Worm (Caenorhabditis elegans) whole organism, late embryonic: ENCODE data around the gene K07G6.1.

Source experiments
- C08G9.2 ChIP-seq: sonication (generic microtip); optimal IDR thresholded peaks from 2 replicates; lab custom pipeline; 2016; ENCODE audit warnings: mild to moderate bottlenecking, missing genetic modification characterization, moderate library complexity, missing compliant biosample characterization
- C38D4.7 ChIP-seq: fragments of 200-800 bp; sonication (Bioruptor generic); optimal IDR thresholded peaks from 2 replicates; lab custom pipeline; 2018; ENCODE audit warnings: mild to moderate bottlenecking, missing genetic modification characterization, moderate library complexity, missing compliant biosample characterization
- K02D7.2 ChIP-seq: sonication (generic microtip); optimal IDR thresholded peaks from 2 replicates; lab custom pipeline; 2017; ENCODE audit warnings: mild to moderate bottlenecking, missing genetic modification characterization, missing compliant biosample characterization
- T23F11.4 ChIP-seq: fragments of 200-800 bp; sonication (Bioruptor generic); optimal IDR thresholded peaks from 2 replicates; lab custom pipeline; 2018; ENCODE audit warnings: mild to moderate bottlenecking, missing genetic modification characterization, missing compliant biosample characterization
- Y22D7AL.16 ChIP-seq: sonication (generic microtip); optimal IDR thresholded peaks from 2 replicates; lab custom pipeline; 2016; ENCODE audit warnings: missing genetic modification characterization, missing compliant biosample characterization
- ahr-1 ChIP-seq: sonication (generic microtip); optimal IDR thresholded peaks from 2 replicates; lab custom pipeline; 2016; ENCODE audit warnings: missing genetic modification characterization, missing compliant biosample characterization
- ama-1 ChIP-seq: fragments of 150-350 bp; optimal IDR thresholded peaks from 2 replicates; lab custom pipeline; 2014
- ceh-18 ChIP-seq: sonication (generic microtip); optimal IDR thresholded peaks from 2 replicates; lab custom pipeline; 2016; ENCODE audit warnings: missing genetic modification characterization, missing compliant biosample characterization
- ceh-24 ChIP-seq: sonication (generic microtip); optimal IDR thresholded peaks from 2 replicates; lab custom pipeline; 2016; ENCODE audit warnings: mild to moderate bottlenecking, missing genetic modification characterization, missing compliant biosample characterization
- ceh-31 ChIP-seq: sonication (generic microtip); optimal IDR thresholded peaks from 2 replicates; lab custom pipeline; 2016; ENCODE audit warnings: missing genetic modification characterization, missing compliant biosample characterization
- ceh-34 ChIP-seq: sonication (generic microtip); optimal IDR thresholded peaks from 2 replicates; lab custom pipeline; 2016; ENCODE audit warnings: mild to moderate bottlenecking, missing genetic modification characterization, missing compliant biosample characterization
- ceh-48 ChIP-seq: sonication (generic microtip); optimal IDR thresholded peaks from 2 replicates; lab custom pipeline; 2016; ENCODE audit warnings: missing genetic modification characterization, inconsistent platforms, missing compliant biosample characterization
- dve-1 ChIP-seq: sonication (generic microtip); optimal IDR thresholded peaks from 2 replicates; lab custom pipeline; 2017; ENCODE audit warnings: antibody characterized with exemption, mild to moderate bottlenecking, missing genetic modification characterization, missing compliant biosample characterization
- elt-2 ChIP-seq: sonication (generic microtip); optimal IDR thresholded peaks from 2 replicates; lab custom pipeline; 2016; ENCODE audit warnings: missing genetic modification reagents, missing genetic modification characterization, missing compliant biosample characterization
- ets-4 ChIP-seq: sonication (generic microtip); optimal IDR thresholded peaks from 2 replicates; lab custom pipeline; 2016; ENCODE audit warnings: missing genetic modification characterization, missing compliant biosample characterization
- fkh-10 ChIP-seq: fragments of 150-350 bp; optimal IDR thresholded peaks from 2 replicates; lab custom pipeline; 2014; ENCODE audit warnings: missing biosample characterization, missing genetic modification reagents, missing genetic modification characterization
- hlh-13 ChIP-seq: fragments of 200-800 bp; sonication (Bioruptor generic); optimal IDR thresholded peaks from 2 replicates; lab custom pipeline; 2018; ENCODE audit warnings: mild to moderate bottlenecking, missing genetic modification characterization, missing compliant biosample characterization
- lim-6 ChIP-seq: sonication (generic microtip); optimal IDR thresholded peaks from 2 replicates; lab custom pipeline; 2016; ENCODE audit warnings: missing genetic modification characterization, missing compliant biosample characterization
- madf-2 ChIP-seq: sonication (generic microtip); optimal IDR thresholded peaks from 2 replicates; lab custom pipeline; 2017; ENCODE audit warnings: missing genetic modification characterization, missing compliant biosample characterization
- mec-3 ChIP-seq: sonication (generic microtip); optimal IDR thresholded peaks from 2 replicates; lab custom pipeline; 2016; ENCODE audit warnings: borderline replicate concordance, missing genetic modification characterization, missing compliant biosample characterization
- nfya-1 ChIP-seq: sonication (generic microtip); optimal IDR thresholded peaks from 2 replicates; lab custom pipeline; 2017; ENCODE audit warnings: missing genetic modification characterization, mild to moderate bottlenecking, missing compliant biosample characterization, antibody characterized with exemption, moderate library complexity
- nhr-11 ChIP-seq: fragments of 150-350 bp; optimal IDR thresholded peaks from 2 replicates; lab custom pipeline; 2014; ENCODE audit warnings: missing biosample characterization, missing genetic modification characterization
- nhr-232 ChIP-seq: sonication (generic microtip); optimal IDR thresholded peaks from 2 replicates; lab custom pipeline; 2016; ENCODE audit warnings: missing genetic modification characterization, missing compliant biosample characterization
- npax-4 ChIP-seq: sonication (generic microtip); optimal IDR thresholded peaks from 2 replicates; lab custom pipeline; 2016; ENCODE audit warnings: missing genetic modification characterization, missing compliant biosample characterization
- pag-3 ChIP-seq: sonication (generic microtip); optimal IDR thresholded peaks from 2 replicates; lab custom pipeline; 2016; ENCODE audit warnings: missing compliant biosample characterization, missing genetic modification characterization, borderline replicate concordance
- pax-1 ChIP-seq: fragments of 150-350 bp; optimal IDR thresholded peaks from 2 replicates; lab custom pipeline; 2014; ENCODE audit warnings: missing biosample characterization, missing genetic modification characterization
- pqm-1 ChIP-seq: sonication (generic microtip); optimal IDR thresholded peaks from 2 replicates; lab custom pipeline; 2016; ENCODE audit warnings: missing genetic modification characterization, missing compliant biosample characterization
- pros-1 ChIP-seq: fragments of 150-350 bp; optimal IDR thresholded peaks from 2 replicates; lab custom pipeline; 2014; ENCODE audit warnings: missing biosample characterization, missing genetic modification reagents, missing genetic modification characterization
- ref-2 ChIP-seq: sonication (generic microtip); optimal IDR thresholded peaks from 2 replicates; lab custom pipeline; 2016; ENCODE audit warnings: missing genetic modification characterization, missing compliant biosample characterization
- sdc-2 ChIP-seq: sonication (generic microtip); optimal IDR thresholded peaks from 2 replicates; lab custom pipeline; 2016; ENCODE audit warnings: missing genotype, missing genetic modification characterization, missing compliant biosample characterization
- tbx-2 ChIP-seq: sonication (generic microtip); optimal IDR thresholded peaks from 2 replicates; lab custom pipeline; 2016; ENCODE audit warnings: missing genetic modification characterization, missing compliant biosample characterization
- tbx-7 ChIP-seq: sonication (generic microtip); optimal IDR thresholded peaks from 2 replicates; lab custom pipeline; 2016; ENCODE audit warnings: missing genotype, missing genetic modification characterization, missing compliant biosample characterization
- unc-3 ChIP-seq, 2 experiments: fragments of 200-800 bp in 1 of 2; sonication (Bioruptor generic) in 1 of 2; sonication (generic microtip) in 1 of 2; conservative IDR thresholded peaks in 1 of 2; optimal IDR thresholded peaks in 1 of 2; 2 replicates each; pipeline versions ENCODE4 v1.3.6 to Lab custom; 2016 to 2022; ENCODE audit warnings: missing compliant biosample characterization in 2 of 2, missing genetic modification characterization in 2 of 2, missing genetic modification reagents in 1 of 2
- unc-42 ChIP-seq: sonication (generic microtip); optimal IDR thresholded peaks from 2 replicates; lab custom pipeline; 2016; ENCODE audit warnings: missing genotype, missing genetic modification characterization, missing compliant biosample characterization
- unc-86 ChIP-seq: sonication (generic microtip); optimal IDR thresholded peaks from 2 replicates; lab custom pipeline; 2016; ENCODE audit warnings: missing genetic modification characterization, missing compliant biosample characterization
- zip-5 ChIP-seq: sonication (generic microtip); optimal IDR thresholded peaks from 2 replicates; lab custom pipeline; 2016; ENCODE audit warnings: missing genetic modification characterization, missing compliant biosample characterization

Gene K07G6.1

ce11 chrII:1719153-1719552 is 22.2 kb upstream of the K07G6.1 start, which contains the start of gene fbxb-48:
Gene fbxb-48 (minus strand): TSS chrII:1719253.
- TF ChIP-seq ceh-34 (tag; lab: Kevin White, UChicago) (no peak), hlh-13 (GFP tag; lab: Kevin White, UChicago) (no peak), ets-4 (tag; lab: Kevin White, UChicago) (no peak), unc-42 (tag; lab: Kevin White, UChicago) (no peak), nhr-232 (tag; lab: Kevin White, UChicago) (no peak)
- TF ChIP-seq, all 69 proteins: peak for 0

- TF ChIP-seq ref-2 (tag; lab: Kevin White, UChicago) (no peak), mec-3 (tag; lab: Kevin White, UChicago) (no peak), elt-2 (tag; lab: Kevin White, UChicago) (no peak), ceh-31 (tag; lab: Kevin White, UChicago) (no peak), nfya-1 (no peak), sdc-2 (tag; lab: Kevin White, UChicago) (no peak), nhr-232 (tag; lab: Kevin White, UChicago) (no peak), ceh-48 (no peak), tbx-2 (tag; lab: Kevin White, UChicago) (no peak), pros-1 (tag; lab: Kevin White, UChicago) (no peak), Y22D7AL.16 (no peak), hlh-13 (GFP tag; lab: Kevin White, UChicago) (no peak), unc-86 (tag; lab: Kevin White, UChicago) (no peak), tbx-7 (tag; lab: Kevin White, UChicago) (no peak)
These were observed 19.0 kb upstream of the K07G6.1 start, which contains the start of the genes fbxb-5 and btb-8 for ce11 chrII:1722394-1722793. Gene fbxb-5 (minus strand): TSS chrII:1722494. Gene btb-8 (plus strand): TSS chrII:1722770.

ce11 chrII:1724314-1724713 is 17.0 kb upstream of the K07G6.1 start, which contains the start of gene fbxb-11:
Gene fbxb-11 (plus strand): TSS chrII:1724614.
- TF ChIP-seq nfya-1 (no peak), dve-1 (no peak), zip-5 (tag; lab: Kevin White, UChicago) (no peak), fkh-10 (no peak), K02D7.2 (tag; lab: Kevin White, UChicago) (no peak), pqm-1 (tag; lab: Kevin White, UChicago) (no peak), unc-3 (GFP tag; conservative IDR thresholded peaks at IDR 0.05; lab: Robert Waterston, UW) (no peak), unc-3 (tag; optimal IDR thresholded peaks at IDR 0.05; lab: Kevin White, UChicago) (no peak), ceh-24 (no peak), unc-86 (tag; lab: Kevin White, UChicago) (no peak), ceh-18 (tag; lab: Kevin White, UChicago) (no peak), nhr-11 (no peak), ama-1 (lab: Kevin White, UChicago) (no peak), mec-3 (tag; lab: Kevin White, UChicago) (no peak), C38D4.7 (no peak), ahr-1 (tag; lab: Kevin White, UChicago) (no peak), C08G9.2 (tag; lab: Kevin White, UChicago) (no peak), lim-6 (tag; lab: Kevin White, UChicago) (no peak), hlh-13 (GFP tag; lab: Kevin White, UChicago) (no peak), tbx-7 (tag; lab: Kevin White, UChicago) (no peak)

ce11 chrII:1725735-1726134 is 15.6 kb upstream of the K07G6.1 start, which contains the start of gene F45C12.17:
Gene F45C12.17 (plus strand): TSS chrII:1726111.
- TF ChIP-seq nfya-1 (no peak), pax-1 (tag; lab: Kevin White, UChicago) (no peak), madf-2 (tag; lab: Kevin White, UChicago) (no peak), ama-1 (lab: Kevin White, UChicago) (no peak), pag-3 (tag; lab: Kevin White, UChicago) (no peak), mec-3 (tag; lab: Kevin White, UChicago) (no peak), unc-42 (tag; lab: Kevin White, UChicago) (no peak), T23F11.4 (GFP tag; lab: Kevin White, UChicago) (no peak), npax-4 (tag; lab: Kevin White, UChicago) (no peak)
- TF ChIP-seq, all 69 proteins: peak for 0
